Fruit fly (Drosophila melanogaster) S2 (cell line): ENCODE results near the gene mthl1.

Experiments used
- CG8478 ChIP-seq: fragments of >200 bp; optimal IDR thresholded peaks from 2 replicates; lab custom pipeline; 2018
- CTCF ChIP-seq, 2 experiments: fragments of >200 bp; optimal IDR thresholded peaks; 2 replicates each; lab custom pipeline; 2018

mthl1 gene

dm6 chrX:16678845-16679347 is 38.1 kb downstream of the mthl1 start, which contains the start of the genes CG13010 and sing:
TSS of gene CG13010 (minus strand) at chrX:16678945.
TSS of gene sing (plus strand) at chrX:16679297.
- TF ChIP-seq CG8478 (lab: Kevin White, UChicago): no peak
- no peak for TF ChIP-seq CTCF (optimal IDR thresholded peaks at IDR 0.05; lab: Kevin White, UChicago)

- TF ChIP-seq CTCF (optimal IDR thresholded peaks at IDR 0.05; lab: Kevin White, UChicago) (peak; percentile 31 to 49), CG8478 (lab: Kevin White, UChicago) (no peak)
Observed at dm6 chrX:16683765-16684164, 43.0 kb downstream of the mthl1 start, which contains the start of gene Axs. TSS of gene Axs (minus strand) at chrX:16683895.

dm6 chrX:16687400-16688105 is 46.8 kb downstream of the mthl1 start:
- TF ChIP-seq CTCF (optimal IDR thresholded peaks at IDR 0.05; lab: Kevin White, UChicago): no peak
- no peak for TF ChIP-seq CG8478 (lab: Kevin White, UChicago)

- TF ChIP-seq CTCF (optimal IDR thresholded peaks at IDR 0.05; lab: Kevin White, UChicago) (no peak), CG8478 (lab: Kevin White, UChicago) (no peak)
Observed at dm6 chrX:16688106-16688459, 47.3 kb downstream of the mthl1 start.

dm6 chrX:16689339-16689738 is 48.6 kb downstream of the mthl1 start:
- TF ChIP-seq CG8478 (lab: Kevin White, UChicago): no peak
- no peak for TF ChIP-seq CTCF (optimal IDR thresholded peaks at IDR 0.05; lab: Kevin White, UChicago)

dm6 chrX:16689966-16690365 is 49.2 kb downstream of the mthl1 start:
- TF ChIP-seq CG8478 (lab: Kevin White, UChicago) (no peak), CTCF (optimal IDR thresholded peaks at IDR 0.05; lab: Kevin White, UChicago) (no peak)

dm6 chrX:16690499-16690898 is 49.7 kb downstream of the mthl1 start:
- no peak for TF ChIP-seq CG8478 (lab: Kevin White, UChicago)
- TF ChIP-seq CTCF (optimal IDR thresholded peaks at IDR 0.05; lab: Kevin White, UChicago): no peak

dm6 chrX:16691440-16691839 is 50.7 kb downstream of the mthl1 start:
- TF ChIP-seq CG8478 (lab: Kevin White, UChicago) (no peak), CTCF (optimal IDR thresholded peaks at IDR 0.05; lab: Kevin White, UChicago) (no peak)

- TF ChIP-seq CTCF (optimal IDR thresholded peaks at IDR 0.05; lab: Kevin White, UChicago): no peak
- TF ChIP-seq CG8478 (lab: Kevin White, UChicago): no peak
Observed at dm6 chrX:16692325-16692724, 51.6 kb downstream of the mthl1 start.

dm6 chrX:16693805-16694387 is 53.1 kb downstream of the mthl1 start:
- no peak for TF ChIP-seq CTCF (optimal IDR thresholded peaks at IDR 0.05; lab: Kevin White, UChicago)
- TF ChIP-seq CG8478 (lab: Kevin White, UChicago): no peak

- TF ChIP-seq CTCF (optimal IDR thresholded peaks at IDR 0.05; lab: Kevin White, UChicago): no peak
- TF ChIP-seq CG8478 (lab: Kevin White, UChicago): no peak
Observed at dm6 chrX:16694477-16694876, 53.7 kb downstream of the mthl1 start.

dm6 chrX:16694959-16695358 is 54.2 kb downstream of the mthl1 start, which contains the start of gene Septin4:
TSS of gene Septin4 (minus strand) at chrX:16695173.
- no peak for TF ChIP-seq CG8478 (lab: Kevin White, UChicago)
- TF ChIP-seq CTCF (optimal IDR thresholded peaks at IDR 0.05; lab: Kevin White, UChicago): no peak

dm6 chrX:16695658-16696181 is 55.0 kb downstream of the mthl1 start, which contains the start of gene CG4678:
TSS of gene CG4678 (plus strand) at chrX:16696131.
- TF ChIP-seq CTCF (optimal IDR thresholded peaks at IDR 0.05; lab: Kevin White, UChicago) (peak in 1 of 2 experiments; percentile 23), CG8478 (lab: Kevin White, UChicago) (no peak)

dm6 chrX:16696614-16697519 is 56.1 kb downstream of the mthl1 start:
- TF ChIP-seq CG8478 (lab: Kevin White, UChicago) (no peak), CTCF (optimal IDR thresholded peaks at IDR 0.05; lab: Kevin White, UChicago) (no peak)
